Worm (Caenorhabditis elegans): ENCODE results near the gene C11G10.1.
A peak's percentile ranks its signal among the peaks of the same experiment; 100 is the strongest.

The C11G10.1 gene

ce11 chrX:15133180-15133579 is 25.4 kb downstream of the C11G10.1 start:
- TF ChIP-seq ets-5 (GFP tag; IDR thresholded peaks at IDR 0.05) (no peak), dsc-1 (tag; optimal IDR thresholded peaks at IDR 0.05) (no peak), jun-1 (tag; optimal IDR thresholded peaks at IDR 0.05) (no peak), alr-1 (tag; optimal IDR thresholded peaks at IDR 0.05; ENCODE audit: borderline replicate concordance) (no peak), nhr-28 (tag; optimal IDR thresholded peaks at IDR 0.05) (no peak), C34B4.2 (tag; optimal IDR thresholded peaks at IDR 0.05) (no peak), sptf-1 (tag; optimal IDR thresholded peaks at IDR 0.05) (no peak), unc-86 (tag; optimal IDR thresholded peaks at IDR 0.05) (no peak), unc-98 (GFP tag; IDR thresholded peaks at IDR 0.05) (no peak), nhr-77 (tag; optimal IDR thresholded peaks at IDR 0.05) (no peak), mef-2 (tag; optimal IDR thresholded peaks at IDR 0.05) (no peak), nhr-84 (tag; optimal IDR thresholded peaks at IDR 0.05) (no peak), nhr-237 (tag; optimal IDR thresholded peaks at IDR 0.05) (no peak), Y116A8C.19 (tag; optimal IDR thresholded peaks at IDR 0.05; ENCODE audit: borderline replicate concordance) (no peak), unc-62 (GFP tag; optimal IDR thresholded peaks at IDR 0.05) (no peak), zag-1 (tag; optimal IDR thresholded peaks at IDR 0.05) (no peak), pqm-1 (tag; optimal IDR thresholded peaks at IDR 0.05) (no peak), nhr-85 (tag) (no peak), irx-1 (tag; optimal IDR thresholded peaks at IDR 0.05) (no peak), nhr-12 (tag; optimal IDR thresholded peaks at IDR 0.05) (no peak)

- no peak for TF ChIP-seq ceh-88 (GFP tag; IDR thresholded peaks at IDR 0.05)
- no peak for TF ChIP-seq mef-2 (tag; optimal IDR thresholded peaks at IDR 0.05)
- no peak for TF ChIP-seq ces-1 (GFP tag; optimal IDR thresholded peaks at IDR 0.05)
- TF ChIP-seq C04F5.9 (tag; optimal IDR thresholded peaks at IDR 0.05), result no peak
- no peak for TF ChIP-seq grh-1 (GFP tag; IDR thresholded peaks at IDR 0.05)
- TF ChIP-seq F16B12.6 (tag; optimal IDR thresholded peaks at IDR 0.05), result no peak
- no peak for TF ChIP-seq nhr-28 (tag; optimal IDR thresholded peaks at IDR 0.05)
Measured at ce11 chrX:15132073-15132472, 26.5 kb downstream of the C11G10.1 start.

ce11 chrX:15128184-15128583 is 30.4 kb downstream of the C11G10.1 start:
- TF ChIP-seq unc-62 (GFP tag; optimal IDR thresholded peaks at IDR 0.05) (no peak), nhr-12 (tag; optimal IDR thresholded peaks at IDR 0.05) (no peak), unc-86 (tag; optimal IDR thresholded peaks at IDR 0.05) (no peak), ces-1 (GFP tag; optimal IDR thresholded peaks at IDR 0.05) (peak; percentile 6), fkh-10 (GFP tag; optimal IDR thresholded peaks at IDR 0.05) (peak; percentile 50), isw-1 (GFP tag; IDR thresholded peaks at IDR 0.05) (no peak), lin-14 (GFP tag; optimal IDR thresholded peaks at IDR 0.05) (peak; percentile 64), efl-3 (GFP tag; optimal IDR thresholded peaks at IDR 0.05) (no peak)

ce11 chrX:15127338-15127737 is 31.2 kb downstream of the C11G10.1 start:
- TF ChIP-seq egl-27 (tag; optimal IDR thresholded peaks at IDR 0.05), result no peak
- no peak for TF ChIP-seq ets-5 (GFP tag; IDR thresholded peaks at IDR 0.05)
- no peak for TF ChIP-seq efl-3 (GFP tag; optimal IDR thresholded peaks at IDR 0.05)
- no peak for TF ChIP-seq snpc-4 (tag; optimal IDR thresholded peaks at IDR 0.05)
- no peak for TF ChIP-seq lin-39 (tag; optimal IDR thresholded peaks at IDR 0.05)
- no peak for TF ChIP-seq ztf-11 (tag; optimal IDR thresholded peaks at IDR 0.05)
- no peak for TF ChIP-seq lin-15B (tag; optimal IDR thresholded peaks at IDR 0.05)
- TF ChIP-seq irx-1 (tag; optimal IDR thresholded peaks at IDR 0.05), result no peak
- no peak for TF ChIP-seq nhr-11 (tag; optimal IDR thresholded peaks at IDR 0.05)

ce11 chrX:15126736-15127135 is 31.8 kb downstream of the C11G10.1 start:
- no peak for TF ChIP-seq pax-3 (tag; optimal IDR thresholded peaks at IDR 0.05)
- no peak for TF ChIP-seq irx-1 (tag; optimal IDR thresholded peaks at IDR 0.05)
- no peak for TF ChIP-seq pag-3 (tag; optimal IDR thresholded peaks at IDR 0.05; ENCODE audit: borderline replicate concordance, insufficient read depth)
- no peak for TF ChIP-seq mab-9 (GFP tag; IDR thresholded peaks at IDR 0.05)
- TF ChIP-seq ceh-8 (GFP tag; optimal IDR thresholded peaks at IDR 0.05), result peak; percentile 20
- TF ChIP-seq ceh-82 (tag; optimal IDR thresholded peaks at IDR 0.05), result no peak
- TF ChIP-seq ceh-90 (tag; optimal IDR thresholded peaks at IDR 0.05), result no peak
- TF ChIP-seq fkh-4 (tag; optimal IDR thresholded peaks at IDR 0.05; ENCODE audit: borderline replicate concordance), result no peak
- no peak for TF ChIP-seq unc-30 (tag; optimal IDR thresholded peaks at IDR 0.05)
- no peak for TF ChIP-seq nhr-90 (tag; optimal IDR thresholded peaks at IDR 0.05; ENCODE audit: poor library complexity)
- TF ChIP-seq nhr-47 (tag; optimal IDR thresholded peaks at IDR 0.05), result no peak
- TF ChIP-seq hpl-2 (GFP tag; optimal IDR thresholded peaks at IDR 0.05), result no peak
- no peak for TF ChIP-seq mef-2 (tag; optimal IDR thresholded peaks at IDR 0.05)
- peak; percentile 54 for TF ChIP-seq lin-14 (GFP tag; optimal IDR thresholded peaks at IDR 0.05)
- no peak for TF ChIP-seq dsc-1 (tag; optimal IDR thresholded peaks at IDR 0.05)
- no peak for TF ChIP-seq sptf-1 (tag; optimal IDR thresholded peaks at IDR 0.05)
